Fruit fly (Drosophila melanogaster): ENCODE data around the gene CG3557.

The CG3557 gene

dm6 chr2L:2373818-2374746 lies 11.5 kb downstream of the CG3557 start, which contains the start of the genes CG3609 and CG15390 (continued):
- TF ChIP-seq Fer3 (tag; optimal IDR thresholded peaks at IDR 0.05) (peak; percentile 72), dimm (GFP tag; IDR thresholded peaks at IDR 0.05) (no peak), nerfin-1 (tag; optimal IDR thresholded peaks at IDR 0.05) (peak; percentile 6)

dm6 chr2L:2372112-2372449 lies 13.5 kb downstream of the CG3557 start:
- TF ChIP-seq CG6791 (GFP tag; IDR thresholded peaks at IDR 0.05; ENCODE audit: partially characterized antibody) (no peak), ERR (GFP tag; optimal IDR thresholded peaks at IDR 0.05) (peak; percentile 38), cwo (GFP tag; optimal IDR thresholded peaks at IDR 0.05) (peak; percentile 75), sens (GFP tag) (peak; percentile 39), grn (GFP tag; optimal IDR thresholded peaks at IDR 0.05) (peak; percentile 58), onecut (GFP tag; IDR thresholded peaks at IDR 0.05) (no peak), lilli (GFP tag; optimal IDR thresholded peaks at IDR 0.05) (no peak), chinmo (GFP tag; IDR thresholded peaks at IDR 0.05; ENCODE audit: partially characterized antibody) (0 out of 4 replicates have a peak, but pooled peaks have one; percentile 43), exex (tag; optimal IDR thresholded peaks at IDR 0.05) (peak; percentile 25), sug (tag; optimal IDR thresholded peaks at IDR 0.05) (peak; percentile 97), Dfd (GFP tag; optimal IDR thresholded peaks at IDR 0.05) (no peak), sd (tag; optimal IDR thresholded peaks at IDR 0.05) (peak; percentile 1), Pdp1 (GFP tag; optimal IDR thresholded peaks at IDR 0.05) (no peak), CG15479 (GFP tag; optimal IDR thresholded peaks at IDR 0.05) (no peak), CG5245 (GFP tag; optimal IDR thresholded peaks at IDR 0.05) (no peak), gsb-n (tag; optimal IDR thresholded peaks at IDR 0.05) (no peak)

- TF ChIP-seq Lhr (GFP tag; optimal IDR thresholded peaks at IDR 0.05) (no peak), Pdp1 (GFP tag; optimal IDR thresholded peaks at IDR 0.05) (peak in 1 of 2 experiments; percentile 14), CG15479 (GFP tag; optimal IDR thresholded peaks at IDR 0.05) (peak; percentile 11), CG17361 (GFP tag; IDR thresholded peaks at IDR 0.05) (no peak), exex (tag; optimal IDR thresholded peaks at IDR 0.05) (peak; percentile 51), corto (GFP tag; optimal IDR thresholded peaks at IDR 0.05) (no peak), dan (GFP tag; IDR thresholded peaks at IDR 0.05) (no peak), CG17802 (tag; optimal IDR thresholded peaks at IDR 0.05) (no peak)
Measured at dm6 chr2L:2371406-2372111, 14.0 kb downstream of the CG3557 start, which contains the start of gene CG3597. Gene CG3597, minus strand, starts transcription at chr2L:2371524.

DNA sequence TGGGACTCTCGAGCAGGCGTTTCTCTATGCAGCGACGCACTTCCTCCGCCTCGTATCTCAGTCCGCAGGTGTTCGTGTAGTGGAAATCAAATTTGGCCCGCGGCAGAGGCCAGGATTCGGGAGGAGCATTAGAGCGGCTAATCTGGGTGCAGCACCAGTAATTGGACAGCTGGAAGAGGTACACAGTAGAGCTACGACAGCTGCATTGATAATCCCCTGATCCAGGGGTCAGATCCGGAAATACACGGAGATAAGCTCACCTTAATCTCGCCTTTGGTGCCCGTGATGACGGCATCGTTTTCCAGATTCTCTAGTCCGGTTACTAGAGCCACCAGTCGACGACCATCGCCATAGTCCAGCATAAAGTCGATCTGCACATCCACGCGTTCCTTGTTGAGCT lies 15.2 kb downstream of the CG3557 start:
- TF ChIP-seq hkb (optimal IDR thresholded peaks at IDR 0.05) = no peak
- TF ChIP-seq hkb (GFP tag; IDR thresholded peaks at IDR 0.05) = no peak
- no peak for TF ChIP-seq CG8924 (tag; optimal IDR thresholded peaks at IDR 0.05)
- no peak for TF ChIP-seq Nf-YC (tag; optimal IDR thresholded peaks at IDR 0.05)

- TF ChIP-seq CG15601 (tag; optimal IDR thresholded peaks at IDR 0.05) = no peak
- TF ChIP-seq Atf6 (GFP tag; IDR thresholded peaks at IDR 0.05) = 0 out of 2 replicates have a peak, but pooled peaks have one; percentile 24
- TF ChIP-seq Jarid2 (GFP tag; optimal IDR thresholded peaks at IDR 0.05) = no peak
- TF ChIP-seq fu2 (GFP tag; optimal IDR thresholded peaks at IDR 0.05) = no peak
- no peak for TF ChIP-seq crp (GFP tag; optimal IDR thresholded peaks at IDR 0.05)
- TF ChIP-seq CG3407 (GFP tag; optimal IDR thresholded peaks at IDR 0.05) = no peak
- no peak for TF ChIP-seq vnd (GFP tag; IDR thresholded peaks at IDR 0.05; ENCODE audit: partially characterized antibody)
- no peak for TF ChIP-seq CG13624 (GFP tag; optimal IDR thresholded peaks at IDR 0.05)
- no peak for TF ChIP-seq CG7839 (tag; optimal IDR thresholded peaks at IDR 0.05)
- TF ChIP-seq CG4328 (GFP tag; optimal IDR thresholded peaks at IDR 0.05) = no peak
- no peak for TF ChIP-seq CG10209 (GFP tag; optimal IDR thresholded peaks at IDR 0.05)
- TF ChIP-seq CG18011 (GFP tag; optimal IDR thresholded peaks at IDR 0.05) = no peak
Measured at dm6 chr2L:2365655-2366214, 19.9 kb downstream of the CG3557 start.

Measured in whole organism, embryonic.